Worm (Caenorhabditis elegans) whole organism, L1 larva: ENCODE measurements around the gene F53A9.9.

ENCODE experiments used
- F16B12.6 ChIP-seq: fragments of 150-350 bp; optimal IDR thresholded peaks from 2 replicates; lab custom pipeline; 2014; ENCODE audit warnings: missing biosample characterization, missing genetic modification characterization
- aha-1 ChIP-seq: fragments of 150-350 bp; optimal IDR thresholded peaks from 2 replicates; lab custom pipeline; 2014; ENCODE audit warnings: missing biosample characterization, missing genetic modification characterization
- aly-2 ChIP-seq: fragments of 150-350 bp; optimal IDR thresholded peaks from 2 replicates; lab custom pipeline; 2014; ENCODE audit warnings: missing biosample characterization, missing genetic modification characterization
- blmp-1 ChIP-seq: fragments of 150-350 bp; optimal IDR thresholded peaks from 2 replicates; lab custom pipeline; 2014; ENCODE audit warnings: missing biosample characterization, missing genetic modification characterization
- ceh-63 ChIP-seq: fragments of 200-800 bp; sonication (Bioruptor generic); optimal IDR thresholded peaks from 2 replicates; lab custom pipeline; 2018; ENCODE audit warnings: mild to moderate bottlenecking, missing genetic modification characterization, missing compliant biosample characterization
- ceh-8 ChIP-seq: fragments of 200-800 bp; sonication (Bioruptor generic); optimal IDR thresholded peaks from 2 replicates; lab custom pipeline; 2018; ENCODE audit warnings: mild to moderate bottlenecking, missing genetic modification characterization, moderate library complexity, missing compliant biosample characterization
- ceh-82 ChIP-seq, 3 experiments: fragments of 150-350 bp in 1 of 3; sonication (generic microtip) in 2 of 3; optimal IDR thresholded peaks; 2 replicates each; lab custom pipeline; 2014 to 2017; ENCODE audit warnings: missing biosample characterization in 3 of 3, missing genetic modification characterization in 3 of 3
- ceh-90 ChIP-seq: sonication (generic microtip); optimal IDR thresholded peaks from 2 replicates; lab custom pipeline; 2016; ENCODE audit warnings: missing genetic modification characterization, missing compliant biosample characterization
- ces-1 ChIP-seq: fragments of 150-350 bp; optimal IDR thresholded peaks from 2 replicates; lab custom pipeline; 2014; ENCODE audit warnings: missing biosample characterization, missing genetic modification reagents, missing genetic modification characterization
- egl-13 ChIP-seq: sonication (generic microtip); optimal IDR thresholded peaks from 2 replicates; lab custom pipeline; 2016; ENCODE audit warnings: missing genotype, missing genetic modification reagents, missing genetic modification characterization, missing compliant biosample characterization
- elt-3 ChIP-seq, 6 experiments: fragments of 150-350 bp in 1 of 6; sonication (generic microtip); optimal IDR thresholded peaks; 2 replicates each; lab custom pipeline; 2017 to 2018; ENCODE audit warnings: missing biosample characterization in 6 of 6, missing genetic modification characterization in 6 of 6, inconsistent platforms in 1 of 6
- fkh-8 ChIP-seq: sonication (generic microtip); optimal IDR thresholded peaks from 2 replicates; lab custom pipeline; 2016; ENCODE audit warnings: mild to moderate bottlenecking, missing genetic modification characterization, missing compliant biosample characterization
- fos-1 ChIP-seq: fragments of 150-350 bp; optimal IDR thresholded peaks from 2 replicates; lab custom pipeline; 2014; ENCODE audit warnings: missing biosample characterization, missing genetic modification characterization
- hlh-4 ChIP-seq: sonication (generic microtip); optimal IDR thresholded peaks from 2 replicates; lab custom pipeline; 2016; ENCODE audit warnings: mild to moderate bottlenecking, missing genetic modification characterization, missing compliant biosample characterization
- hpl-2 ChIP-seq: fragments of 150-350 bp; optimal IDR thresholded peaks from 2 replicates; lab custom pipeline; 2014; ENCODE audit warnings: missing biosample characterization, missing genetic modification reagents, missing genetic modification characterization
- lin-13 ChIP-seq: fragments of 150-350 bp; optimal IDR thresholded peaks from 2 replicates; lab custom pipeline; 2014; ENCODE audit warnings: missing biosample characterization, missing genetic modification reagents, missing genetic modification characterization
- lin-14 ChIP-seq: fragments of 200-800 bp; sonication (Bioruptor generic); optimal IDR thresholded peaks from 2 replicates; lab custom pipeline; 2018; ENCODE audit warnings: mild to moderate bottlenecking, missing genetic modification characterization, moderate library complexity, missing compliant biosample characterization
- lin-39 ChIP-seq: fragments of 150-350 bp; optimal IDR thresholded peaks from 2 replicates; lab custom pipeline; 2014; ENCODE audit warnings: missing biosample characterization, missing genetic modification reagents, missing genetic modification characterization
- lir-3 ChIP-seq: sonication (generic microtip); optimal IDR thresholded peaks from 2 replicates; lab custom pipeline; 2016; ENCODE audit warnings: mild to moderate bottlenecking, missing genetic modification characterization, moderate library complexity, missing compliant biosample characterization; ENCODE audit not compliant: poor library complexity
- mab-9 ChIP-seq: fragments of 200-800 bp; sonication (Bioruptor generic); IDR thresholded peaks from 2 replicates; pipeline ENCODE4 v1.3.6; 2022; ENCODE audit warnings: missing genetic modification reagents, missing genetic modification characterization, missing compliant biosample characterization
- mef-2 ChIP-seq: fragments of 150-350 bp; optimal IDR thresholded peaks from 2 replicates; lab custom pipeline; 2014; ENCODE audit warnings: missing biosample characterization, missing genetic modification characterization
- mep-1 ChIP-seq: fragments of 150-350 bp; optimal IDR thresholded peaks from 2 replicates; lab custom pipeline; 2014; ENCODE audit warnings: missing biosample characterization, missing genetic modification characterization
- nhr-11 ChIP-seq: fragments of 150-350 bp; optimal IDR thresholded peaks from 2 replicates; lab custom pipeline; 2014; ENCODE audit warnings: missing biosample characterization, missing genetic modification characterization
- nhr-12 ChIP-seq: sonication (generic microtip); optimal IDR thresholded peaks from 2 replicates; lab custom pipeline; 2017; ENCODE audit warnings: missing biosample characterization, missing genetic modification characterization
- nhr-19 ChIP-seq: fragments of 200-800 bp; sonication (Bioruptor generic); conservative IDR thresholded peaks from 2 replicates; pipeline ENCODE4 v1.3.6; 2022; ENCODE audit warnings: missing genetic modification characterization, missing compliant biosample characterization
- nhr-71 ChIP-seq: sonication (generic microtip); optimal IDR thresholded peaks from 2 replicates; lab custom pipeline; 2016; ENCODE audit warnings: mild to moderate bottlenecking, missing genetic modification characterization, moderate library complexity, missing compliant biosample characterization
- nhr-84 ChIP-seq: sonication (generic microtip); optimal IDR thresholded peaks from 2 replicates; lab custom pipeline; 2017; ENCODE audit warnings: missing biosample characterization, missing genetic modification characterization
- nhr-85 ChIP-seq: sonication (generic microtip); peaks from one replicate; lab custom pipeline; 2016; ENCODE audit warnings: missing genetic modification characterization, inconsistent platforms, missing compliant biosample characterization
- pqm-1 ChIP-seq: sonication (generic microtip); optimal IDR thresholded peaks from 3 replicates; lab custom pipeline; 2017; ENCODE audit warnings: missing biosample characterization, missing genetic modification characterization
- snpc-4 ChIP-seq: fragments of 150-350 bp; optimal IDR thresholded peaks from 2 replicates; lab custom pipeline; 2014; ENCODE audit warnings: missing biosample characterization, missing genetic modification characterization
- sox-4 ChIP-seq: sonication (generic microtip); optimal IDR thresholded peaks from 2 replicates; lab custom pipeline; 2016; ENCODE audit warnings: missing genetic modification characterization, missing compliant biosample characterization
- sptf-1 ChIP-seq: fragments of 150-350 bp; optimal IDR thresholded peaks from 2 replicates; lab custom pipeline; 2014; ENCODE audit warnings: missing biosample characterization, missing genetic modification characterization
- swsn-7 ChIP-seq: sonication (generic microtip); optimal IDR thresholded peaks from 2 replicates; lab custom pipeline; 2016; ENCODE audit warnings: missing genetic modification characterization, missing compliant biosample characterization
- tlp-1 ChIP-seq: fragments of 150-350 bp; optimal IDR thresholded peaks from 2 replicates; lab custom pipeline; 2014; ENCODE audit warnings: missing biosample characterization, missing genetic modification characterization
- unc-30 ChIP-seq: sonication (generic microtip); optimal IDR thresholded peaks from 2 replicates; lab custom pipeline; 2017; ENCODE audit warnings: missing biosample characterization, missing genetic modification characterization
- unc-98 ChIP-seq: fragments of 200-800 bp; sonication (Bioruptor generic); IDR thresholded peaks from 2 replicates; pipeline ENCODE4 v1.3.6; 2022; ENCODE audit warnings: missing genetic modification characterization, missing compliant biosample characterization
- vab-15 ChIP-seq: sonication (generic microtip); optimal IDR thresholded peaks from 2 replicates; lab custom pipeline; 2017; ENCODE audit warnings: missing genotype, mild to moderate bottlenecking, missing genetic modification characterization, missing compliant biosample characterization
- zip-4 ChIP-seq: fragments of 200-800 bp; sonication (Bioruptor generic); optimal IDR thresholded peaks from 2 replicates; lab custom pipeline; 2018; ENCODE audit warnings: mild to moderate bottlenecking, missing genetic modification characterization, moderate library complexity, missing compliant biosample characterization
- ztf-4 ChIP-seq: fragments of 150-350 bp; optimal IDR thresholded peaks from 2 replicates; lab custom pipeline; 2014; ENCODE audit warnings: missing biosample characterization, missing genetic modification characterization

Gene F53A9.9

ce11 chrX:8703664-8704356 lies 16.7 kb downstream of the F53A9.9 start, which contains the start of gene jbts-14:
jbts-14 (plus strand) TSS chrX:8704306.
- TF ChIP-seq lin-39 (no peak), nhr-12 (tag; lab: Kevin White, UChicago) (no peak), snpc-4 (tag; lab: Kevin White, UChicago) (peak; percentile 76)

DNA sequence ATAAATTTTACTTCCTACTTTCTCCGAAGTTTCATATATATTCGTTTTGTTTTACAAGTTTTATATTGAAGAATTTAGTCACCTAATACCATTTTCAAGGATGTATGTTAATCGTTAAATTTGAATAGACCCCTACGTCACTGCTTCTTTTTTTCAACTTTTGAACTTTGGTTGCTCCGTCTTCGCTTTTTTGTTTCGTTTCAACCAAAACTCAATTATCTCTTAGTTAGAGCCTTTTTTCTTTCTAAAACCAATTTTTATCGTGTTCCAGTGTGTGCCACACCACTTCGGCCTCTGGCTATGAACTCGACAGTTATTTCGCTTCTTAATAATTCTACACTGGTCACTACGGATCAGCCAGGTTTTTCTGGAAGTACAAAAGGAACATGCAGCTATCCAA lies 23.0 kb downstream of the F53A9.9 start, which contains the start of gene frpr-8:
Gene frpr-8 (plus strand): TSS at position 301 of the 400 bp plus-strand sequence.
- no peak for TF ChIP-seq fos-1 (tag; lab: Kevin White, UChicago)
- no peak for TF ChIP-seq zip-4
- TF ChIP-seq ceh-8 (GFP tag; lab: Kevin White, UChicago) = no peak
- TF ChIP-seq elt-3 (tag; optimal IDR thresholded peaks at IDR 0.05; lab: Kevin White, UChicago) = no peak
- TF ChIP-seq nhr-19 = no peak
- TF ChIP-seq ztf-4 = no peak
- no peak for TF ChIP-seq sox-4 (tag; lab: Kevin White, UChicago)

DNA sequence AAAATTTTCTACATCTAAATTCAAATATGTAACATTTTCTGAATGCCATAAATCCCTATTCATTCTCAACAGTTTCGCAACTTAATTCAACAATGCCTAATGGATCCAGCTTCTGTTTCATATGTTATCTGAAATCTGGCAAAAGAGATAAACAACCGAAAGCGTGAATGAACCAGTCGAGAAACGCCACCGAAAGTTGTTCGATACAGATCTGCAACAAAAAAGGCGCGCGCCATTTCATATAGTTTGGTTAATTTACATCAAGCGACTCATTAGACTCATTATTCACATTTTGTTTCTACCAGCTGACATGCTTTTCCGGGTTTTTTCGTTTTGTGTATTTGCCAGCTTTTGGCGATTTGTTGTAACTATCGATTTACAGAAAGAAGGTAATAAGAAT lies 39.0 kb downstream of the F53A9.9 start, which contains the start of gene K09E2.1:
Gene K09E2.1 (plus strand): TSS at position 301 of the 400 bp plus-strand sequence.
- TF ChIP-seq pqm-1 (tag; lab: Kevin White, UChicago) (no peak), F16B12.6 (tag; lab: Kevin White, UChicago) (no peak), aly-2 (tag; lab: Kevin White, UChicago) (no peak), aha-1 (tag; lab: Kevin White, UChicago) (no peak), snpc-4 (tag; lab: Kevin White, UChicago) (no peak), lin-13 (GFP tag; lab: Kevin White, UChicago) (no peak), nhr-19 (no peak), ceh-82 (tag; optimal IDR thresholded peaks at IDR 0.05; lab: Kevin White, UChicago) (no peak), lir-3 (tag; lab: Kevin White, UChicago) (no peak), mep-1 (tag; lab: Kevin White, UChicago) (no peak), nhr-84 (tag; lab: Kevin White, UChicago) (no peak), tlp-1 (tag; lab: Kevin White, UChicago) (no peak)

DNA sequence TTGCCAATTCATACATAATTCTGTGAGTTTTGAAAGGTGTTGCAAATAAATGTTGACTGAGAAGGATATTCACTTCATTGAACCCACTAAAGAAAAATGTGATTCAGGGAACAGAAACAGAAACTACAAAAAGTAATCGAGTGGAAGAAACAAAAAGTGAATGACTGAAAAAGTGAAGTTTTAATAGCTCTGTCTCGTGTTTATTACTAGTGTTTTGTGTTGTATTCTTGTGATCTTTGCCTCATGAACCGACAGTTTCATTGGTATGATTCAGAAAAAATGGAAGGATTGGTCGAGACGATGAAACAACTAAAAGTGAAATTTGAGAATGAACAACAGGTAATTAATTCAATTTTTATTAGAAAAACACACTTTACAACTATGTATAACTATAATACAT lies 42.7 kb downstream of the F53A9.9 start:
- TF ChIP-seq blmp-1 = peak; percentile 7
- TF ChIP-seq nhr-85 (tag; lab: Kevin White, UChicago) = peak; percentile 8
- TF ChIP-seq ceh-90 (tag; lab: Kevin White, UChicago) = no peak
- no peak for TF ChIP-seq ceh-63 (GFP tag; lab: Kevin White, UChicago)
- no peak for TF ChIP-seq nhr-11
- no peak for TF ChIP-seq mab-9 (GFP tag; lab: Robert Waterston, UW)
- TF ChIP-seq F16B12.6 (tag; lab: Kevin White, UChicago) = no peak
- TF ChIP-seq unc-98 (GFP tag; lab: Robert Waterston, UW) = no peak
- TF ChIP-seq hlh-4 (tag; lab: Kevin White, UChicago) = no peak
- TF ChIP-seq fkh-8 (tag; lab: Kevin White, UChicago) = no peak
- peak; percentile 28 for TF ChIP-seq lin-14 (GFP tag; lab: Kevin White, UChicago)
- TF ChIP-seq mef-2 (tag; lab: Kevin White, UChicago) = no peak
- no peak for TF ChIP-seq lin-39
- TF ChIP-seq sptf-1 (tag; lab: Kevin White, UChicago) = no peak
- TF ChIP-seq egl-13 = no peak
- no peak for TF ChIP-seq fos-1 (tag; lab: Kevin White, UChicago)
- TF ChIP-seq aha-1 (tag; lab: Kevin White, UChicago) = no peak
- TF ChIP-seq nhr-71 (tag; lab: Kevin White, UChicago) = no peak
- no peak for TF ChIP-seq swsn-7 (tag; lab: Kevin White, UChicago)
- TF ChIP-seq hpl-2 (GFP tag; lab: Kevin White, UChicago) = no peak
- no peak for TF ChIP-seq ces-1 (GFP tag; lab: Kevin White, UChicago)
- no peak for TF ChIP-seq vab-15 (tag; lab: Kevin White, UChicago)
- no peak for TF ChIP-seq unc-30 (tag; lab: Kevin White, UChicago)
